Worm (Caenorhabditis elegans) whole organism, L3 larva: ENCODE results near the gene unc-5.

ENCODE experiments used
- R02D3.7 ChIP-seq: fragments of 150-350 bp; optimal IDR thresholded peaks from 2 replicates; lab custom pipeline; 2014; ENCODE audit warnings: missing biosample characterization, missing genetic modification characterization
- aly-2 ChIP-seq: fragments of 150-350 bp; optimal IDR thresholded peaks from 2 replicates; lab custom pipeline; 2014; ENCODE audit warnings: missing biosample characterization, missing genetic modification characterization
- ama-1 ChIP-seq: fragments of 150-350 bp; optimal IDR thresholded peaks from 2 replicates; lab custom pipeline; 2018
- hmg-11 ChIP-seq: sonication (generic microtip); optimal IDR thresholded peaks from 2 replicates; lab custom pipeline; 2016; ENCODE audit warnings: missing genetic modification characterization, missing compliant biosample characterization
- nhr-76 ChIP-seq: fragments of 150-350 bp; sonication (generic microtip); optimal IDR thresholded peaks from 5 replicates; lab custom pipeline; 2014; ENCODE audit warnings: missing biosample characterization, missing genetic modification characterization
- pha-4 ChIP-seq: fragments of 150-350 bp; optimal IDR thresholded peaks from 2 replicates; lab custom pipeline; 2014; ENCODE audit warnings: missing biosample characterization, missing genetic modification reagents, missing genetic modification characterization
- pqm-1 ChIP-seq: fragments of 150-350 bp; optimal IDR thresholded peaks from 2 replicates; lab custom pipeline; 2017; ENCODE audit warnings: missing biosample characterization, missing genetic modification characterization, inconsistent platforms
- sea-2 ChIP-seq: fragments of 150-350 bp; sonication (generic microtip); optimal IDR thresholded peaks from 4 replicates; lab custom pipeline; 2014; ENCODE audit warnings: missing biosample characterization, missing genetic modification reagents, missing genetic modification characterization
- skn-1 ChIP-seq: fragments of 150-350 bp; optimal IDR thresholded peaks from 2 replicates; lab custom pipeline; 2014; ENCODE audit warnings: missing biosample characterization, missing genetic modification characterization
- snpc-4 ChIP-seq: fragments of 150-350 bp; optimal IDR thresholded peaks from 2 replicates; lab custom pipeline; 2014; ENCODE audit warnings: missing biosample characterization, missing genetic modification characterization
- unc-39 ChIP-seq: sonication (generic microtip); optimal IDR thresholded peaks from 4 replicates; lab custom pipeline; 2017; ENCODE audit warnings: missing biosample characterization, missing genetic modification characterization
- unc-62 ChIP-seq: fragments of 150-350 bp; sonication (generic microtip); optimal IDR thresholded peaks from 4 replicates; lab custom pipeline; 2014; ENCODE audit warnings: missing biosample characterization, missing genetic modification reagents, missing genetic modification characterization
- ztf-11 ChIP-seq: fragments of 150-350 bp; optimal IDR thresholded peaks from 2 replicates; lab custom pipeline; 2014; ENCODE audit warnings: missing biosample characterization, missing genetic modification characterization

DNA sequence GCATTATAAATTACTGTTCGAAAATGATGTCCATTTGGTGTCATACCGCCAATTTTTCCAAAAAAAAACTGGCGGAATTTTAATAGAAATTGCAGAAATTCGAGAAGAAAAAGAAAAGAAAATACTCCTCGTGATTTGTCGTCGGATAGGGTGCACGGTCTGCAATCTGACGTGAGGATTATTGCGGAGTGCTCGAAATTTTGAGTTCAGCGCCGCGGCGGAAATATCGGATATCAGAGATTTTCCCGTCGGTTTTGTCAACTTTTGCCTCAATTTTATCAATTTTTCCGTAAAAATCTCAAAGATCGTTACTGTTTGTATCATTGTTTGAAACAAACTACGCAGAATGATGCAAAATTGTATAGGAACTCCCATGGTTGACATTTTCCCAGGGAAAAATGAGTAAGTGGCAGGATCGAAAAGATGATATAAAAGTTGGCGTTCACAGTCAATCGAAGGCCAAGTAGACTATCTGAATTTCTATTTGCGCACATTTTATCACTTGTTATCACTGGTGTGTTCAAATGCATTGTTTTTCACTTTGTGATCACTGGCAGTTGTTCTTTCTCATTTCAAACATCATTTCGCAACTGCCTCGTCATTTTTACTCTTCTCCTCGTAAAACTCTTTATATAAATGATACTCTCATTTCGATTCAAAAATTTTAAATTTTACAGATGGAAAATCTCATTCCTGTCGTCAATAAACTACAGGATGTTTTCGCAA lies 9.8 kb upstream of the unc-5 start, which contains the start of the genes fem-1 and drp-1:
- no peak for TF ChIP-seq skn-1
- TF ChIP-seq pqm-1 (tag; lab: Kevin White, UChicago), result no peak
- no peak for TF ChIP-seq unc-39 (tag; lab: Kevin White, UChicago)
- peak; percentile 29 for TF ChIP-seq snpc-4 (tag; lab: Kevin White, UChicago)
- TF ChIP-seq unc-62 (GFP tag; lab: Kevin White, UChicago), result no peak
- no peak for TF ChIP-seq ama-1
- TF ChIP-seq aly-2, result no peak
- no peak for TF ChIP-seq nhr-76 (tag; lab: Kevin White, UChicago)
- peak; percentile 63 for TF ChIP-seq hmg-11
- TF ChIP-seq R02D3.7, result no peak
- no peak for TF ChIP-seq pha-4 (tag; lab: Kevin White, UChicago)
- no peak for TF ChIP-seq ztf-11 (tag; lab: Kevin White, UChicago)
- TF ChIP-seq sea-2, result no peak
